Fruit fly (Drosophila melanogaster) whole organism, embryonic: ENCODE measurements around the gene CG9467.

Experiments used
- Abd-B ChIP-seq: fragments of 200-800 bp; sonication (Bioruptor generic); optimal IDR thresholded peaks from 2 replicates; lab custom pipeline; 2018; ENCODE audit warnings: missing biosample characterization, mild to moderate bottlenecking, missing genetic modification characterization, moderate library complexity
- Bgb ChIP-seq: fragments of 200-800 bp; sonication (Bioruptor generic); IDR thresholded peaks from 2 replicates; pipeline ENCODE4 v1.3.6; 2022; ENCODE audit warnings: missing biosample characterization, missing genetic modification characterization; ENCODE audit not compliant: partially characterized antibody
- CG12071 ChIP-seq: fragments of 200-800 bp; sonication (Bioruptor generic); optimal IDR thresholded peaks from 3 replicates; lab custom pipeline; 2018; ENCODE audit warnings: missing biosample characterization, mild to moderate bottlenecking, missing genetic modification characterization
- CG12744 ChIP-seq: fragments of 200-800 bp; sonication (Bioruptor generic); optimal IDR thresholded peaks from 2 replicates; lab custom pipeline; 2016; ENCODE audit warnings: missing biosample characterization, missing genetic modification characterization
- CG14441 ChIP-seq: fragments of 200-800 bp; sonication (Bioruptor generic); IDR thresholded peaks from 2 replicates; pipeline ENCODE4 v1.3.6; 2022; ENCODE audit warnings: missing biosample characterization, missing genetic modification characterization
- CG15011 ChIP-seq: fragments of 200-800 bp; sonication (Bioruptor generic); optimal IDR thresholded peaks from 3 replicates; lab custom pipeline; 2018; ENCODE audit warnings: missing biosample characterization, mild to moderate bottlenecking, missing genetic modification characterization
- CG1647 ChIP-seq: fragments of 200-800 bp; sonication (Bioruptor generic); optimal IDR thresholded peaks from 3 replicates; lab custom pipeline; 2016; ENCODE audit warnings: missing biosample characterization, missing genetic modification characterization
- CG16779 ChIP-seq: fragments of 200-800 bp; sonication (Bioruptor generic); IDR thresholded peaks from 2 replicates; pipeline ENCODE4 v1.3.6; 2022; ENCODE audit warnings: missing biosample characterization, missing genetic modification characterization
- CG2712 ChIP-seq: fragments of 200-800 bp; optimal IDR thresholded peaks from 3 replicates; lab custom pipeline; 2019; ENCODE audit warnings: missing biosample characterization, mild to moderate bottlenecking, missing genetic modification characterization, moderate library complexity
- CG2875 ChIP-seq: fragments of 200-800 bp; sonication (Bioruptor generic); optimal IDR thresholded peaks from 2 replicates; lab custom pipeline; 2017; ENCODE audit warnings: missing biosample characterization, mild to moderate bottlenecking, missing genetic modification characterization, missing genetic modification reagents
- CG31365 ChIP-seq: fragments of 200-800 bp; sonication (Bioruptor generic); optimal IDR thresholded peaks from 2 replicates; lab custom pipeline; 2018; ENCODE audit warnings: missing biosample characterization, mild to moderate bottlenecking, missing genetic modification characterization
- CG32767 ChIP-seq: fragments of 200-800 bp; sonication (Bioruptor generic); IDR thresholded peaks from 2 replicates; pipeline ENCODE4 v1.3.6; 2022; ENCODE audit warnings: missing biosample characterization, missing genetic modification characterization
- CG3838 ChIP-seq: fragments of 200-800 bp; sonication (Bioruptor generic); optimal IDR thresholded peaks from 3 replicates; lab custom pipeline; 2016; ENCODE audit warnings: missing biosample characterization, missing genetic modification characterization
- CG4730 ChIP-seq: fragments of 200-800 bp; sonication (Bioruptor generic); IDR thresholded peaks from 2 replicates; pipeline ENCODE4 v1.3.6; 2022; ENCODE audit warnings: missing biosample characterization, missing genetic modification characterization
- CG5953 ChIP-seq: fragments of 200-800 bp; sonication (Bioruptor generic); IDR thresholded peaks from 2 replicates; pipeline ENCODE4 v1.3.6; 2022; ENCODE audit warnings: missing biosample characterization, missing genetic modification characterization
- CG6654 ChIP-seq: fragments of 200-800 bp; sonication (Bioruptor generic); optimal IDR thresholded peaks from 2 replicates; lab custom pipeline; 2017; ENCODE audit warnings: missing biosample characterization, mild to moderate bottlenecking, missing genetic modification characterization
- CG8765 ChIP-seq: fragments of 200-800 bp; sonication (Bioruptor generic); IDR thresholded peaks from 2 replicates; pipeline ENCODE4 v1.3.6; 2022; ENCODE audit warnings: missing biosample characterization, missing genetic modification characterization
- CG8924 ChIP-seq: fragments of 200-800 bp; optimal IDR thresholded peaks from 3 replicates; lab custom pipeline; 2019; ENCODE audit warnings: missing biosample characterization, mild to moderate bottlenecking, missing genetic modification characterization, moderate library complexity
- CG9932 ChIP-seq: fragments of 200-800 bp; sonication (Bioruptor generic); IDR thresholded peaks from 2 replicates; pipeline ENCODE4 v1.3.6; 2022; ENCODE audit warnings: missing biosample characterization, missing genetic modification characterization
- Dll ChIP-seq: fragments of 200-800 bp; sonication (Bioruptor generic); IDR thresholded peaks from 4 replicates; pipeline ENCODE4 v1.3.6; 2022; ENCODE audit warnings: missing biosample characterization, missing genetic modification characterization; ENCODE audit not compliant: partially characterized antibody
- Dp ChIP-seq: fragments of 200-800 bp; sonication (Bioruptor generic); optimal IDR thresholded peaks from 2 replicates; lab custom pipeline; 2018; ENCODE audit warnings: missing biosample characterization, mild to moderate bottlenecking, missing genetic modification characterization, moderate library complexity
- E2f1 ChIP-seq: fragments of 200-800 bp; sonication (Bioruptor generic); IDR thresholded peaks from 2 replicates; pipeline ENCODE4 v1.3.6; 2022; ENCODE audit warnings: missing biosample characterization, missing genetic modification characterization
- Gsc ChIP-seq: fragments of 200-800 bp; sonication (Bioruptor generic); IDR thresholded peaks from 2 replicates; pipeline ENCODE4 v1.3.6; 2022; ENCODE audit warnings: missing biosample characterization, missing genetic modification characterization
- HLH3B ChIP-seq: fragments of 200-800 bp; sonication (Bioruptor generic); IDR thresholded peaks from 2 replicates; pipeline ENCODE4 v1.3.6; 2022; ENCODE audit warnings: missing biosample characterization, missing genetic modification characterization
- Hmr ChIP-seq: fragments of 200-800 bp; sonication (Bioruptor generic); optimal IDR thresholded peaks from 3 replicates; lab custom pipeline; 2017; ENCODE audit warnings: mild to moderate bottlenecking, missing biosample characterization, missing genetic modification reagents, missing genetic modification characterization
- Hr78 ChIP-seq, 2 experiments: fragments of 200-800 bp in 1 of 2; fragments of >200 bp in 1 of 2; sonication (Bioruptor generic) in 1 of 2; optimal IDR thresholded peaks; 2 replicates each; lab custom pipeline; 2017 to 2019; ENCODE audit warnings: missing biosample characterization in 2 of 2, missing genetic modification characterization in 2 of 2, mild to moderate bottlenecking in 1 of 2, moderate library complexity in 1 of 2
- MESR4 ChIP-seq: fragments of 200-800 bp; sonication (Bioruptor generic); optimal IDR thresholded peaks from 2 replicates; lab custom pipeline; 2018; ENCODE audit warnings: missing biosample characterization, mild to moderate bottlenecking, missing genetic modification characterization, moderate library complexity
- Oli ChIP-seq: fragments of 200-800 bp; sonication (Bioruptor generic); optimal IDR thresholded peaks from 2 replicates; lab custom pipeline; 2018; ENCODE audit warnings: missing biosample characterization, mild to moderate bottlenecking, missing genetic modification characterization, moderate library complexity
- Ssrp ChIP-seq: fragments of 200-800 bp; sonication (Bioruptor generic); optimal IDR thresholded peaks from 2 replicates; lab custom pipeline; 2018; ENCODE audit warnings: missing biosample characterization, mild to moderate bottlenecking, missing genetic modification characterization, moderate library complexity
- Xbp1 ChIP-seq: fragments of 200-800 bp; sonication (Bioruptor generic); optimal IDR thresholded peaks from 3 replicates; lab custom pipeline; 2016; ENCODE audit warnings: missing biosample characterization, mild to moderate bottlenecking, missing genetic modification characterization
- abd-A ChIP-seq: fragments of 200-800 bp; sonication (Bioruptor generic); optimal IDR thresholded peaks from 3 replicates; lab custom pipeline; 2019; ENCODE audit warnings: missing biosample characterization, mild to moderate bottlenecking, missing genetic modification characterization, moderate library complexity
- bbx ChIP-seq: fragments of 200-800 bp; sonication (Bioruptor generic); IDR thresholded peaks from 2 replicates; pipeline ENCODE4 v1.3.6; 2022; ENCODE audit warnings: missing biosample characterization, missing genetic modification characterization; ENCODE audit not compliant: partially characterized antibody
- corto ChIP-seq: fragments of 200-800 bp; sonication (Bioruptor generic); optimal IDR thresholded peaks from 2 replicates; lab custom pipeline; 2016; ENCODE audit warnings: missing biosample characterization, mild to moderate bottlenecking, missing genetic modification characterization, moderate library complexity
- croc ChIP-seq: fragments of 200-800 bp; sonication (Bioruptor generic); conservative IDR thresholded peaks from 3 replicates; pipeline ENCODE4 v1.3.6; 2022; ENCODE audit warnings: missing biosample characterization, missing genetic modification characterization
- ken ChIP-seq: fragments of 200-800 bp; sonication (Bioruptor generic); IDR thresholded peaks from 3 replicates; pipeline ENCODE4 v1.3.6; 2022; ENCODE audit warnings: missing biosample characterization, missing genetic modification characterization
- lab ChIP-seq: fragments of 200-800 bp; sonication (Bioruptor generic); optimal IDR thresholded peaks from 3 replicates; lab custom pipeline; 2017; ENCODE audit warnings: missing biosample characterization, missing genetic modification characterization, mild to moderate bottlenecking, moderate library complexity, missing genetic modification reagents
- lmd ChIP-seq: fragments of 200-800 bp; sonication (Bioruptor generic); IDR thresholded peaks from 2 replicates; pipeline ENCODE4 v1.3.6; 2022; ENCODE audit warnings: missing biosample characterization, missing genetic modification characterization
- mirr ChIP-seq: fragments of 200-800 bp; sonication (Bioruptor generic); optimal IDR thresholded peaks from 3 replicates; lab custom pipeline; 2018; ENCODE audit warnings: missing biosample characterization, mild to moderate bottlenecking, missing genetic modification characterization
- pan ChIP-seq, 4 experiments: fragments of >200 bp in 3 of 4; fragments of 200-800 bp in 1 of 4; sonication (Bioruptor generic) in 1 of 4; optimal IDR thresholded peaks in 3 of 4; IDR thresholded peaks in 1 of 4; 2 replicates each; pipeline versions ENCODE4 v1.3.6 to Lab custom; 2017 to 2022; ENCODE audit warnings: missing biosample characterization in 2 of 4, missing genetic modification characterization in 2 of 4, mixed read lengths in 1 of 4
- peb ChIP-seq: fragments of 200-800 bp; sonication (Bioruptor generic); IDR thresholded peaks from 2 replicates; pipeline ENCODE4 v1.3.6; 2022; ENCODE audit warnings: missing biosample characterization, missing genetic modification characterization
- row ChIP-seq: fragments of 200-800 bp; sonication (Bioruptor generic); IDR thresholded peaks from 3 replicates; pipeline ENCODE4 v1.3.6; 2022; ENCODE audit warnings: missing biosample characterization, missing genetic modification characterization
- sisA ChIP-seq: fragments of 200-800 bp; sonication (Bioruptor generic); IDR thresholded peaks from 2 replicates; pipeline ENCODE4 v1.3.6; 2022; ENCODE audit warnings: missing biosample characterization, missing genetic modification characterization
- so ChIP-seq: fragments of 200-800 bp; sonication (Bioruptor generic); IDR thresholded peaks from 3 replicates; pipeline ENCODE4 v1.3.6; 2022; ENCODE audit warnings: missing biosample characterization, missing genetic modification characterization
- sqz ChIP-seq: fragments of 200-800 bp; sonication (Bioruptor generic); optimal IDR thresholded peaks from 3 replicates; lab custom pipeline; 2018; ENCODE audit warnings: missing biosample characterization, mild to moderate bottlenecking, missing genetic modification characterization
- stc ChIP-seq: fragments of 200-800 bp; sonication (Bioruptor generic); IDR thresholded peaks from 2 replicates; pipeline ENCODE4 v1.3.6; 2022; ENCODE audit warnings: missing biosample characterization, missing genetic modification characterization
- trem ChIP-seq: fragments of 200-800 bp; optimal IDR thresholded peaks from 3 replicates; lab custom pipeline; 2019; ENCODE audit warnings: missing biosample characterization, mild to moderate bottlenecking, missing genetic modification characterization, moderate library complexity
- wdn ChIP-seq: fragments of 200-800 bp; sonication (Bioruptor generic); IDR thresholded peaks from 2 replicates; pipeline ENCODE4 v1.3.6; 2022; ENCODE audit warnings: missing biosample characterization, missing genetic modification characterization
- wor ChIP-seq: fragments of 200-800 bp; sonication (Bioruptor generic); IDR thresholded peaks from 2 replicates; pipeline ENCODE4 v1.3.6; 2022; ENCODE audit warnings: missing biosample characterization, missing genetic modification characterization
- yki ChIP-seq: fragments of >200 bp; optimal IDR thresholded peaks from 3 replicates; lab custom pipeline; 2018

Gene CG9467

DNA sequence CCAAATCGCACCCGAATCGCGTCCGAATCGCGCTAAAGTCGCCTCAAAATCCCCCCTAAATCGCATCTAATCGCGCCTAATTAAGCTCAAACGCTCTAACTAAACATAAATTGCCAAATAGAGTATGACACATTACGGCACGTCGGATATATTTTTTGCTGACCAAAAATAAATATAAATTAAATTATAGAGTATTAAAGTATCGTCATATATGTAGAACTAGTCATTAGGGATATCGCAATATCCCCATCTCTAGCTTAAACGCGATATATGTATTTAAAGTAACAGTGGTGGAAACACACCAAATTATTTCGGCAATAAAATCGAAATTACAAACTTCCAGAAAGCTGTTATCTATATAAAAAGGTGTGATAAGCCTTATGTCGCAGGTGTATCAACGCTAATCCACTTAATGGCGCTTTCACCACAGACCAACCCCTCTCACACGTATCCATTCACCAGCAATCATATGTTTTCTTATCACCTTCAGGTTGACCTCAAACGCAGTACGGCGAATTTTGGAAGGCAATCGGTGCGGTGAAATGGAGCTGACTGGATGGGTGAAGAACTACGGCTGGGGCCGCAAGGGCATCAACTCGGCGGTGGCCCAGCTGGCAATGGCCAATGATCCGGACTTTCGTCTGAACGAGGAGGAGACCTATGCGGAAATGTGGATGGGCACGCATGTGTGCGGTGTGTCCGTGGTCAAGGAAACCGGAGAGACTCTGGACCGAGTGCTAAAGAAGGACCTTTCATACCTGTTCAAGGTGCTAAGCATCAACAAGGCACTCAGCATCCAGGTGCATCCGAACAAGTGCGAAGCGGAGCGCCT, 41.2 kb downstream of the CG9467 start, which contains the start of gene Mpi (continued):
- TF ChIP-seq CG6654 (GFP tag; lab: Kevin White, UChicago) (no peak), Bgb (no peak), wor (no peak), CG14441 (GFP tag; lab: Robert Waterston, UW) (no peak), CG2712 (tag; lab: Kevin White, UChicago) (no peak), Dp (GFP tag; lab: Kevin White, UChicago) (peak; percentile 18), mirr (no peak), Xbp1 (no peak), CG9932 (GFP tag; lab: Robert Waterston, UW) (peak; percentile 36), bbx (GFP tag; lab: Robert Waterston, UW) (peak; percentile 56; the same call in 1 of the 2 replicates), peb (GFP tag; lab: Robert Waterston, UW) (no peak), CG2875 (GFP tag; lab: Kevin White, UChicago) (peak; percentile 14), CG5953 (GFP tag; lab: Robert Waterston, UW) (no peak), Hr78 (GFP tag; optimal IDR thresholded peaks at IDR 0.05; lab: Kevin White, UChicago) (peak in 1 of 2 experiments; percentile 84), pan (optimal IDR thresholded peaks at IDR 0.05; lab: Kevin White, UChicago) (no peak), pan (GFP tag; optimal IDR thresholded peaks at IDR 0.05 in 1 of 2, IDR thresholded peaks at IDR 0.05 in 1 of 2) (peak in 1 of 2 experiments; percentile 28), yki (no peak), Ssrp (tag; lab: Kevin White, UChicago) (no peak), stc (GFP tag; lab: Robert Waterston, UW) (no peak), row (GFP tag; lab: Robert Waterston, UW) (peak; percentile 92), ken (GFP tag; lab: Robert Waterston, UW) (no peak), CG31365 (no peak), abd-A (no peak), CG12744 (no peak), CG1647 (GFP tag; lab: Kevin White, UChicago) (no peak), CG12071 (GFP tag; lab: Kevin White, UChicago) (no peak), MESR4 (GFP tag; lab: Kevin White, UChicago) (peak; percentile 83), sqz (GFP tag; lab: Kevin White, UChicago) (no peak), sisA (GFP tag; lab: Robert Waterston, UW) (no peak), Gsc (GFP tag; lab: Robert Waterston, UW) (no peak), CG16779 (GFP tag; lab: Robert Waterston, UW) (no peak), CG8924 (tag; lab: Kevin White, UChicago) (no peak), CG8765 (GFP tag; lab: Robert Waterston, UW) (no peak), Oli (tag; lab: Kevin White, UChicago) (no peak), Hmr (GFP tag; lab: Kevin White, UChicago) (no peak), corto (GFP tag; lab: Kevin White, UChicago) (no peak), croc (GFP tag; lab: Robert Waterston, UW) (no peak), trem (tag; lab: Kevin White, UChicago) (peak; percentile 58), Abd-B (GFP tag; lab: Kevin White, UChicago) (no peak), Dll (GFP tag; lab: Robert Waterston, UW) (peak; percentile 67), so (GFP tag; lab: Robert Waterston, UW) (0 out of 3 replicates have a peak, but pooled peaks have one; percentile 30), CG15011 (GFP tag; lab: Kevin White, UChicago) (no peak), E2f1 (GFP tag; lab: Robert Waterston, UW) (no peak), CG32767 (GFP tag; lab: Robert Waterston, UW) (no peak), lab (GFP tag; lab: Kevin White, UChicago) (no peak), wdn (GFP tag; lab: Robert Waterston, UW) (no peak), CG4730 (GFP tag; lab: Robert Waterston, UW) (no peak), CG3838 (GFP tag; lab: Kevin White, UChicago) (no peak), HLH3B (no peak), lmd (GFP tag; lab: Robert Waterston, UW) (peak; percentile 17; the same call in 1 of the 2 replicates)
